Fruit fly (Drosophila melanogaster): ENCODE measurements around the gene AhcyL2.

Gene AhcyL2

dm6 chr3R:17020956-17021355 is 39.0 kb upstream of the AhcyL2 start, which contains the start of gene Adsl (continued):
- TF ChIP-seq ara (GFP tag; IDR thresholded peaks at IDR 0.05) (peak; percentile 56), Side (GFP tag; optimal IDR thresholded peaks at IDR 0.05) (peak; percentile 20), CG18262 (tag; optimal IDR thresholded peaks at IDR 0.05) (no peak), sr (GFP tag; IDR thresholded peaks at IDR 0.05) (no peak), CG6689 (GFP tag; IDR thresholded peaks at IDR 0.05) (peak; percentile 31; the same call in 1 of the 2 replicates), NC2α (GFP tag; optimal IDR thresholded peaks at IDR 0.05) (no peak), eyg (GFP tag; optimal IDR thresholded peaks at IDR 0.05) (peak; percentile 3), bab2 (GFP tag; optimal IDR thresholded peaks at IDR 0.05) (no peak), repo (GFP tag; optimal IDR thresholded peaks at IDR 0.05) (peak; percentile 40), CG17359 (tag; optimal IDR thresholded peaks at IDR 0.05) (no peak), Sox100B (GFP tag; optimal IDR thresholded peaks at IDR 0.05) (peak; percentile 74), tna (GFP tag; IDR thresholded peaks at IDR 0.05; ENCODE audit: partially characterized antibody) (no peak), sd (tag; optimal IDR thresholded peaks at IDR 0.05) (no peak), Spps (tag; optimal IDR thresholded peaks at IDR 0.05) (peak; percentile 67), CG12659 (GFP tag; optimal IDR thresholded peaks at IDR 0.05) (peak; percentile 72), dmrt11E (tag; optimal IDR thresholded peaks at IDR 0.05) (peak; percentile 69), pros (GFP tag; optimal IDR thresholded peaks at IDR 0.05) (no peak), CoRest (tag; optimal IDR thresholded peaks at IDR 0.05) (peak; percentile 85), CG4424 (GFP tag; optimal IDR thresholded peaks at IDR 0.05) (peak; percentile 74), Six4 (GFP tag; optimal IDR thresholded peaks at IDR 0.05) (peak; percentile 49), tin (GFP tag; optimal IDR thresholded peaks at IDR 0.05) (peak; percentile 24), pan (optimal IDR thresholded peaks at IDR 0.05) (no peak), pan (GFP tag; optimal IDR thresholded peaks at IDR 0.05 in 1 of 2, IDR thresholded peaks at IDR 0.05 in 1 of 2) (peak in 1 of 2 experiments; percentile 65), bcd (GFP tag; optimal IDR thresholded peaks at IDR 0.05) (peak; percentile 75), CG15514 (GFP tag; optimal IDR thresholded peaks at IDR 0.05) (peak; percentile 96), Vsx1 (GFP tag; optimal IDR thresholded peaks at IDR 0.05) (peak; percentile 85), insv (GFP tag; optimal IDR thresholded peaks at IDR 0.05) (peak in 1 of 2 experiments; percentile 68), CG3995 (GFP tag; optimal IDR thresholded peaks at IDR 0.05) (peak; percentile 40), C15 (GFP tag; IDR thresholded peaks at IDR 0.05) (no peak), CG13424 (tag; optimal IDR thresholded peaks at IDR 0.05) (no peak), Elba2 (GFP tag; optimal IDR thresholded peaks at IDR 0.05) (no peak), Lhr (GFP tag; optimal IDR thresholded peaks at IDR 0.05) (peak; percentile 65), HHEX (GFP tag; optimal IDR thresholded peaks at IDR 0.05) (peak; percentile 79), CG8924 (tag; optimal IDR thresholded peaks at IDR 0.05) (peak; percentile 41), CG34224 (GFP tag; IDR thresholded peaks at IDR 0.05; ENCODE audit: partially characterized antibody) (peak; percentile 43; the same call in 2 of the 3 replicates), hbn (GFP tag; IDR thresholded peaks at IDR 0.05; ENCODE audit: partially characterized antibody) (0 out of 2 replicates have a peak, but pooled peaks have one; percentile 14), CG15073 (GFP tag; optimal IDR thresholded peaks at IDR 0.05) (no peak), croc (GFP tag; conservative IDR thresholded peaks at IDR 0.05) (0 out of 3 replicates have a peak, but pooled peaks have one; percentile 20), tgo (GFP tag; IDR thresholded peaks at IDR 0.05) (peak; percentile 19; the same call in 1 of the 3 replicates), bowl (GFP tag; IDR thresholded peaks at IDR 0.05) (no peak), Rx (GFP tag; IDR thresholded peaks at IDR 0.05) (no peak), Sry-δ (GFP tag; optimal IDR thresholded peaks at IDR 0.05) (no peak), CG10267 (tag; optimal IDR thresholded peaks at IDR 0.05) (peak; percentile 77), az2 (GFP tag; optimal IDR thresholded peaks at IDR 0.05) (peak; percentile 32), ase (GFP tag; IDR thresholded peaks at IDR 0.05) (no peak), sens (GFP tag) (peak; percentile 89), CG12219 (GFP tag; optimal IDR thresholded peaks at IDR 0.05) (peak; percentile 76), D19B (GFP tag; optimal IDR thresholded peaks at IDR 0.05) (peak; percentile 21), BEAF-32 (GFP tag; optimal IDR thresholded peaks at IDR 0.05) (peak; percentile 57), CG7786 (GFP tag; optimal IDR thresholded peaks at IDR 0.05) (no peak), CG10321 (GFP tag; IDR thresholded peaks at IDR 0.05) (peak; percentile 37; the same call in 1 of the 2 replicates)

All from whole organism, embryonic.